Worm (Caenorhabditis elegans) whole organism, mixed stage, embryonic: ENCODE data around the gene sru-22.

Source experiments
- M03D4.4 ChIP-seq: sonication (generic microtip); optimal IDR thresholded peaks from 2 replicates; lab custom pipeline; 2017; ENCODE audit warnings: mild to moderate bottlenecking, missing genetic modification characterization, missing compliant biosample characterization
- bed-3 ChIP-seq: fragments of 200-800 bp; sonication (Bioruptor generic); optimal IDR thresholded peaks from 3 replicates; lab custom pipeline; 2018; ENCODE audit warnings: mild to moderate bottlenecking, missing genetic modification characterization, moderate library complexity, missing compliant biosample characterization
- ceh-39 ChIP-seq: fragments of 150-350 bp; optimal IDR thresholded peaks from 2 replicates; lab custom pipeline; 2014; ENCODE audit warnings: missing biosample characterization, missing genetic modification characterization
- ceh-43 ChIP-seq: fragments of 200-800 bp; sonication (Bioruptor generic); optimal IDR thresholded peaks from 2 replicates; lab custom pipeline; 2018; ENCODE audit warnings: mild to moderate bottlenecking, missing genetic modification characterization, moderate library complexity, missing compliant biosample characterization
- ceh-83 ChIP-seq: fragments of 200-800 bp; sonication (Bioruptor generic); optimal IDR thresholded peaks from 2 replicates; lab custom pipeline; 2018; ENCODE audit warnings: mild to moderate bottlenecking, missing genetic modification characterization, missing compliant biosample characterization
- ces-1 ChIP-seq: fragments of 150-350 bp; optimal IDR thresholded peaks from 2 replicates; lab custom pipeline; 2014; ENCODE audit warnings: missing biosample characterization, missing genetic modification reagents, missing genetic modification characterization
- cnd-1 ChIP-seq: fragments of 200-800 bp; sonication (Bioruptor generic); optimal IDR thresholded peaks from 2 replicates; lab custom pipeline; 2018; ENCODE audit warnings: mild to moderate bottlenecking, missing genetic modification characterization, missing compliant biosample characterization
- drap-1 ChIP-seq: fragments of 200-800 bp; sonication (Bioruptor generic); optimal IDR thresholded peaks from 3 replicates; lab custom pipeline; 2018; ENCODE audit warnings: mild to moderate bottlenecking, missing genetic modification characterization, missing compliant biosample characterization
- elt-1 ChIP-seq: sonication (generic microtip); optimal IDR thresholded peaks from 2 replicates; lab custom pipeline; 2017; ENCODE audit warnings: missing genetic modification characterization, mild to moderate bottlenecking, missing compliant biosample characterization, antibody characterized with exemption, moderate library complexity, borderline replicate concordance; ENCODE audit not compliant: insufficient read depth
- elt-3 ChIP-seq: fragments of 150-350 bp; optimal IDR thresholded peaks from 2 replicates; lab custom pipeline; 2014; ENCODE audit warnings: missing biosample characterization, missing genetic modification characterization
- flh-1 ChIP-seq: fragments of 200-800 bp; sonication (Bioruptor generic); optimal IDR thresholded peaks from 2 replicates; lab custom pipeline; 2018; ENCODE audit warnings: mild to moderate bottlenecking, missing genetic modification characterization, moderate library complexity, missing compliant biosample characterization
- ham-2 ChIP-seq: fragments of 200-800 bp; sonication (Bioruptor generic); optimal IDR thresholded peaks from 2 replicates; lab custom pipeline; 2018; ENCODE audit warnings: mild to moderate bottlenecking, missing genetic modification characterization, missing compliant biosample characterization
- hlh-1 ChIP-seq: fragments of 150-350 bp; optimal IDR thresholded peaks from 2 replicates; lab custom pipeline; 2014; ENCODE audit warnings: missing biosample characterization, missing genetic modification reagents, missing genetic modification characterization
- lin-13 ChIP-seq: fragments of 150-350 bp; optimal IDR thresholded peaks from 2 replicates; lab custom pipeline; 2014; ENCODE audit warnings: missing biosample characterization, missing genetic modification characterization
- lin-32 ChIP-seq: fragments of 200-800 bp; sonication (Bioruptor generic); optimal IDR thresholded peaks from 2 replicates; lab custom pipeline; 2018; ENCODE audit warnings: mild to moderate bottlenecking, missing genetic modification characterization, missing compliant biosample characterization
- lsy-2 ChIP-seq: fragments of 150-350 bp; optimal IDR thresholded peaks from 2 replicates; lab custom pipeline; 2014; ENCODE audit warnings: missing biosample characterization, missing genetic modification characterization
- mab-5 ChIP-seq: fragments of 150-350 bp; optimal IDR thresholded peaks from 2 replicates; lab custom pipeline; 2014; ENCODE audit warnings: missing biosample characterization, missing genetic modification characterization
- mep-1 ChIP-seq: fragments of 150-350 bp; optimal IDR thresholded peaks from 2 replicates; lab custom pipeline; 2017; ENCODE audit warnings: missing biosample characterization, missing genetic modification reagents, missing genetic modification characterization, inconsistent platforms
- mls-2 ChIP-seq: sonication (generic microtip); optimal IDR thresholded peaks from 2 replicates; lab custom pipeline; 2016; ENCODE audit warnings: mild to moderate bottlenecking, missing genetic modification characterization, moderate library complexity, missing compliant biosample characterization
- nhr-12 ChIP-seq: fragments of 150-350 bp; optimal IDR thresholded peaks from 2 replicates; lab custom pipeline; 2014; ENCODE audit warnings: missing biosample characterization, missing genetic modification characterization
- nhr-2 ChIP-seq: fragments of 150-350 bp; optimal IDR thresholded peaks from 2 replicates; lab custom pipeline; 2014; ENCODE audit warnings: missing biosample characterization, missing genetic modification characterization
- nhr-237 ChIP-seq: fragments of 150-350 bp; optimal IDR thresholded peaks from 2 replicates; lab custom pipeline; 2014; ENCODE audit warnings: missing biosample characterization, missing genetic modification characterization
- nhr-28 ChIP-seq: fragments of 150-350 bp; optimal IDR thresholded peaks from 2 replicates; lab custom pipeline; 2014; ENCODE audit warnings: missing biosample characterization, missing genetic modification characterization
- sem-2 ChIP-seq: fragments of 200-800 bp; sonication (Bioruptor generic); optimal IDR thresholded peaks from 2 replicates; lab custom pipeline; 2018; ENCODE audit warnings: mild to moderate bottlenecking, missing genetic modification characterization, missing compliant biosample characterization
- snpc-4 ChIP-seq: fragments of 150-350 bp; optimal IDR thresholded peaks from 2 replicates; lab custom pipeline; 2014; ENCODE audit warnings: missing biosample characterization, missing genetic modification characterization
- sptf-1 ChIP-seq: sonication (generic microtip); optimal IDR thresholded peaks from 2 replicates; lab custom pipeline; 2017; ENCODE audit warnings: mild to moderate bottlenecking, missing genetic modification characterization, moderate library complexity, missing compliant biosample characterization
- tbx-8 ChIP-seq: fragments of 200-800 bp; sonication (Bioruptor generic); optimal IDR thresholded peaks from 2 replicates; lab custom pipeline; 2018; ENCODE audit warnings: mild to moderate bottlenecking, missing genetic modification characterization, moderate library complexity, missing compliant biosample characterization
- unc-120 ChIP-seq: sonication (generic microtip); optimal IDR thresholded peaks from 2 replicates; lab custom pipeline; 2017; ENCODE audit warnings: missing genetic modification characterization, missing compliant biosample characterization; ENCODE audit not compliant: poor library complexity, severe bottlenecking
- unc-39 ChIP-seq: fragments of 150-350 bp; optimal IDR thresholded peaks from 2 replicates; lab custom pipeline; 2014; ENCODE audit warnings: missing biosample characterization, missing genetic modification characterization
- unc-62 ChIP-seq: fragments of 150-350 bp; optimal IDR thresholded peaks from 2 replicates; lab custom pipeline; 2014; ENCODE audit warnings: missing biosample characterization, missing genetic modification reagents, missing genetic modification characterization
- zip-8 ChIP-seq: fragments of 150-350 bp; optimal IDR thresholded peaks from 2 replicates; lab custom pipeline; 2014; ENCODE audit warnings: missing biosample characterization, missing genetic modification characterization

Gene sru-22

ce11 chrV:15974836-15975235, at the start of gene sru-22:
sru-22 (minus strand) TSS chrV:15974936.
- TF ChIP-seq hlh-1 (tag; lab: Kevin White, UChicago) (no peak), cnd-1 (tag; lab: Kevin White, UChicago) (no peak), zip-8 (tag; lab: Kevin White, UChicago) (no peak), mep-1 (tag; lab: Kevin White, UChicago) (no peak), lsy-2 (no peak), ces-1 (no peak), lin-13 (tag; lab: Kevin White, UChicago) (no peak), nhr-237 (tag; lab: Kevin White, UChicago) (no peak), elt-1 (tag; lab: Kevin White, UChicago) (no peak), nhr-12 (no peak), drap-1 (GFP tag; lab: Kevin White, UChicago) (no peak), lin-32 (no peak), ham-2 (no peak)

- no peak for TF ChIP-seq unc-62 (GFP tag; lab: Kevin White, UChicago)
Measured at ce11 chrV:16024300-16024699, 49.6 kb upstream of the sru-22 start, which contains the start of gene T10C6.6. T10C6.6 (plus strand) TSS chrV:16024326.

- TF ChIP-seq mab-5 (tag; lab: Kevin White, UChicago) (no peak), unc-120 (tag; lab: Kevin White, UChicago) (no peak), unc-39 (no peak), elt-3 (tag; lab: Kevin White, UChicago) (no peak), nhr-237 (tag; lab: Kevin White, UChicago) (no peak), nhr-28 (tag; lab: Kevin White, UChicago) (no peak), snpc-4 (tag; lab: Kevin White, UChicago) (no peak), sem-2 (GFP tag; lab: Kevin White, UChicago) (no peak), ceh-43 (GFP tag; lab: Kevin White, UChicago) (no peak), zip-8 (tag; lab: Kevin White, UChicago) (no peak), hlh-1 (tag; lab: Kevin White, UChicago) (no peak), ham-2 (no peak)
- TF ChIP-seq, all 35 proteins: peak for 0
Measured at ce11 chrV:16023559-16023958, 48.8 kb upstream of the sru-22 start.

DNA sequence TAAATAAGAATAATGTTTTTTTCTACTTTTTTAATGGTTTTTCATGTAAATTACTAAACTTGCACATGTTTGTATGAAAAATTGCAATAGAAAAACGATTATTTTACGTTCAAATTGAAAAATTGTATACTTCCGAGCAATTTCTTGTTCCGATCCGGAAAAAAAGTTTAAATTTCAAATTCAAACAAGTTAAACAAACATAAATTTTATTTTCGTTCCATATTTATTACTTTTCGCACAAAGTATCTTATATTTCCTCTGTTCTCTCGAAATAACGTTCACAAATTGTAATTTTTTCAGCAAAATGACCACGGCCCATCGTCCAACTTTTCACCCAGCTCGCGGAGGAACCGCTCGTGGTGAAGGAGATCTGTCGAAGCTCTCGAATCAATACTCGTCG, 48.3 kb upstream of the sru-22 start, which contains the start of gene cwc-15:
TSS of gene cwc-15 (plus strand) at position 301 of the 400 bp plus-strand sequence.
- no peak for TF ChIP-seq lin-13 (tag; lab: Kevin White, UChicago)
- no peak for TF ChIP-seq sptf-1 (tag; lab: Kevin White, UChicago)
- TF ChIP-seq ceh-39 (tag; lab: Kevin White, UChicago) = no peak
- TF ChIP-seq ces-1 = no peak
- TF ChIP-seq flh-1 (GFP tag; lab: Kevin White, UChicago) = no peak
- TF ChIP-seq bed-3 (GFP tag; lab: Kevin White, UChicago) = no peak
- TF ChIP-seq nhr-237 (tag; lab: Kevin White, UChicago) = no peak
- no peak for TF ChIP-seq mab-5 (tag; lab: Kevin White, UChicago)
- TF ChIP-seq nhr-2 (tag; lab: Kevin White, UChicago) = no peak

DNA sequence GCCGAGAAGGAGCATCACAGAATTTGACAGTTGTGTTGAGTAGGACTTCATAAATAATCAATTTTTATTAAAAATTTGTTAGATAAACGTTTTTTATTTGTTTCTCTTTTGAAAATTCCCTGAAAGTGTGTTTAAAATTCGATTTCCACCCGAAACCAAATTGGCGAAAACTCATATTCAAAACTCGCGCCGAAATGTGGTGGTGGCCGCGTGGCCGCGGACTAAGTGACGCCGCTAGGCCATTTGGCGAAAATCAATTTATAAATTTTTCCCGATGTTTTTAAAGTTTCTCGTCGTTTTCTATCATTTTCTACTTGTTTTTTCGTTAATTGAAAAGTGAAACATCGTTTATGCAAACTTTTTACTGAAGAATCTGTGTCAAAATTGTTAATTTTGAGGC, 47.9 kb upstream of the sru-22 start:
- TF ChIP-seq zip-8 (tag; lab: Kevin White, UChicago) = no peak
- peak; percentile 59 for TF ChIP-seq sptf-1 (tag; lab: Kevin White, UChicago)

- no peak for TF ChIP-seq unc-120 (tag; lab: Kevin White, UChicago)
- TF ChIP-seq ceh-83 (GFP tag; lab: Kevin White, UChicago) = no peak
- TF ChIP-seq drap-1 (GFP tag; lab: Kevin White, UChicago) = no peak
- no peak for TF ChIP-seq nhr-2 (tag; lab: Kevin White, UChicago)
- TF ChIP-seq tbx-8 = no peak
- no peak for TF ChIP-seq mab-5 (tag; lab: Kevin White, UChicago)
- TF ChIP-seq sem-2 (GFP tag; lab: Kevin White, UChicago) = no peak
- no peak for TF ChIP-seq zip-8 (tag; lab: Kevin White, UChicago)
- TF ChIP-seq lin-32 = no peak
- TF ChIP-seq M03D4.4 (tag; lab: Kevin White, UChicago) = no peak
- TF ChIP-seq mls-2 (tag; lab: Kevin White, UChicago) = no peak
- no peak for TF ChIP-seq bed-3 (GFP tag; lab: Kevin White, UChicago)
- TF ChIP-seq ceh-39 (tag; lab: Kevin White, UChicago) = no peak
- TF ChIP-seq lsy-2 = no peak
Measured at ce11 chrV:16020042-16020441, 45.3 kb upstream of the sru-22 start, which contains the start of gene srx-44. srx-44 (plus strand) TSS chrV:16020342.
